Worm (Caenorhabditis elegans): Measurements from ENCODE around the gene tag-209.

tag-209 gene

DNA sequence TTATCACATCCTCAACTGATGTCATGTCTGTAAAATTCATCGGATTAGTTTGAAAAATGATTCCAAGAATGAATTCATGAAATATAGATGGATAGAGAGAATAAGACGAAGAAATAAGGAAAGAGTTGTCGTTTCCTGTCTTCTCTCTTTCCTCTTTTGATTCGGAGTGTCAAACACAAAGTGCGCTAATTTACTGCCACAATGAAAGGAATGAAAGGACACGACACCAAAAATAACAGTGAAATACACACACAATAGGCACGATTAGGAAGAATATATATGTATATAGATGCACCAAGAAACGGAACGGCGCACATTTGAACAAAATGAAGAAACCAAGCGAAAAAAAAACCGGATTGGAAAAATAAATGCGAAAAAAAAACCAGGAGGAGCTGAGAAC is 42.0 kb downstream of the tag-209 start, which contains the start of gene VM106R.1:
Gene VM106R.1, minus strand, starts transcription at position 101 of the 400 bp plus-strand sequence.
- TF ChIP-seq nhr-47 (tag; optimal IDR thresholded peaks at IDR 0.05) (peak; percentile 28), pqm-1 (tag; optimal IDR thresholded peaks at IDR 0.05) (no peak), nhr-237 (tag; optimal IDR thresholded peaks at IDR 0.05) (no peak), pax-3 (tag; optimal IDR thresholded peaks at IDR 0.05) (no peak), snpc-4 (tag; optimal IDR thresholded peaks at IDR 0.05) (no peak), ceh-90 (tag; optimal IDR thresholded peaks at IDR 0.05) (no peak), lsy-2 (tag; optimal IDR thresholded peaks at IDR 0.05) (no peak), hpl-2 (GFP tag; optimal IDR thresholded peaks at IDR 0.05) (no peak), unc-86 (tag; optimal IDR thresholded peaks at IDR 0.05) (peak; percentile 41), nhr-71 (tag; optimal IDR thresholded peaks at IDR 0.05) (peak; percentile 14), blmp-1 (tag; optimal IDR thresholded peaks at IDR 0.05) (no peak), hlh-4 (tag; optimal IDR thresholded peaks at IDR 0.05) (no peak), unc-98 (GFP tag; IDR thresholded peaks at IDR 0.05) (no peak), vab-15 (tag; optimal IDR thresholded peaks at IDR 0.05) (no peak), mdl-1 (tag; optimal IDR thresholded peaks at IDR 0.05) (no peak), alr-1 (tag; optimal IDR thresholded peaks at IDR 0.05; ENCODE audit: borderline replicate concordance) (no peak), ama-1 (optimal IDR thresholded peaks at IDR 0.05) (no peak), lin-14 (GFP tag; optimal IDR thresholded peaks at IDR 0.05) (peak; percentile 47), sup-37 (GFP tag; optimal IDR thresholded peaks at IDR 0.05) (no peak), egl-13 (tag; optimal IDR thresholded peaks at IDR 0.05) (no peak), mep-1 (tag; optimal IDR thresholded peaks at IDR 0.05) (no peak), tbx-2 (tag; optimal IDR thresholded peaks at IDR 0.05) (no peak), nhr-28 (tag; optimal IDR thresholded peaks at IDR 0.05) (no peak), swsn-7 (tag; optimal IDR thresholded peaks at IDR 0.05) (no peak), skn-1 (tag; optimal IDR thresholded peaks at IDR 0.05) (no peak), sptf-1 (tag; optimal IDR thresholded peaks at IDR 0.05) (no peak), lin-13 (GFP tag; optimal IDR thresholded peaks at IDR 0.05) (no peak), ceh-8 (GFP tag; optimal IDR thresholded peaks at IDR 0.05) (no peak), nhr-77 (tag; optimal IDR thresholded peaks at IDR 0.05) (no peak), ztf-4 (tag; optimal IDR thresholded peaks at IDR 0.05) (no peak), fkh-8 (tag; optimal IDR thresholded peaks at IDR 0.05) (no peak), unc-62 (GFP tag; optimal IDR thresholded peaks at IDR 0.05) (no peak)

ce11 chrII:10829572-10829971 is 42.5 kb downstream of the tag-209 start:
- no peak for TF ChIP-seq fkh-4 (tag; optimal IDR thresholded peaks at IDR 0.05; ENCODE audit: borderline replicate concordance)
- no peak for TF ChIP-seq lsy-2 (tag; optimal IDR thresholded peaks at IDR 0.05)
- TF ChIP-seq fkh-8 (tag; optimal IDR thresholded peaks at IDR 0.05): no peak
- TF ChIP-seq nhr-71 (tag; optimal IDR thresholded peaks at IDR 0.05): no peak
- TF ChIP-seq aly-2 (tag; optimal IDR thresholded peaks at IDR 0.05): no peak
- no peak for TF ChIP-seq mep-1 (tag; optimal IDR thresholded peaks at IDR 0.05)

- TF ChIP-seq ceh-63 (GFP tag; optimal IDR thresholded peaks at IDR 0.05): no peak
- no peak for TF ChIP-seq isw-1 (GFP tag; IDR thresholded peaks at IDR 0.05)
- no peak for TF ChIP-seq swsn-7 (tag; optimal IDR thresholded peaks at IDR 0.05)
- no peak for TF ChIP-seq mdl-1 (tag; optimal IDR thresholded peaks at IDR 0.05)
- TF ChIP-seq skn-1 (tag; optimal IDR thresholded peaks at IDR 0.05): no peak
- no peak for TF ChIP-seq tlp-1 (tag; optimal IDR thresholded peaks at IDR 0.05)
Observed at ce11 chrII:10834717-10835116, 47.6 kb downstream of the tag-209 start.

Data from whole organism, L1 larva.